Worm (Caenorhabditis elegans): Measurements from ENCODE around the gene osgn-1.

ce11 chrIV:4244510-4244909 lies 37.3 kb downstream of the osgn-1 start, which contains the start of gene col-34:
- TF ChIP-seq ztf-23 (GFP tag; IDR thresholded peaks at IDR 0.05) (no peak), flt-1 (GFP tag; IDR thresholded peaks at IDR 0.05) (no peak), T22C8.4 (GFP tag; IDR thresholded peaks at IDR 0.05) (no peak), klf-2 (GFP tag; conservative IDR thresholded peaks at IDR 0.05) (no peak), cog-1 (tag; optimal IDR thresholded peaks at IDR 0.05) (no peak), tab-1 (GFP tag; IDR thresholded peaks at IDR 0.05) (no peak), ztf-29 (GFP tag; IDR thresholded peaks at IDR 0.05) (no peak), med-1 (GFP tag; optimal IDR thresholded peaks at IDR 0.05; ENCODE audit: insufficient read depth) (no peak), ref-1 (GFP tag; conservative IDR thresholded peaks at IDR 0.05) (no peak)

Measured in whole organism, midembryonic.